Worm (Caenorhabditis elegans): ENCODE data around the gene T20D4.11.

DNA sequence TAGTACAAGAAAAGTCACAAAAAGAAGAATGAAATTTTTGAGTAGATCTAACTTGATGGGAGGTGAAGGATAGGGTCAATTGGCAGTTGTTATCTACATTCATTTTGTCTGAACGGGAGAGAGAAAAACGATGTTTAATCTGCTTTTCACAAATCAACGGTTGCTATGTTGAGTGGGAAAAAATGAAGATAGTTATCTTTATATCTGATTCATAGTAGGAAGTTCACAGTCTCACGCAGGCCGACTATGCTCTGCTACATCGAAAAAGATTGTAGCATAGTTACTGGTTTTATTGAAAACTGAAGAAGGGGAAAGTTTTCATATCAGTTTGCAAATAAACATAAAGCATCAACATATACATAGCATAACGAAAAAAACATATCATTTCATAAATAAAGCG, 42.9 kb upstream of the T20D4.11 start:
- TF ChIP-seq dmd-4 (tag; optimal IDR thresholded peaks at IDR 0.05) (no peak), nhr-25 (tag; optimal IDR thresholded peaks at IDR 0.05) (no peak)

All from whole organism, L2 larva.